Fruit fly (Drosophila melanogaster) whole organism, wandering third instar larva: ENCODE results near the gene Ugt307A1.

ENCODE experiments used
- Abd-B ChIP-seq: fragments of >200 bp; optimal IDR thresholded peaks from 2 replicates; lab custom pipeline; 2017; ENCODE audit warnings: missing biosample characterization, missing genetic modification characterization
- CG32264 ChIP-seq: fragments of 200-800 bp; sonication (Bioruptor generic); optimal IDR thresholded peaks from 2 replicates; lab custom pipeline; 2016; ENCODE audit warnings: missing biosample characterization, missing genetic modification characterization
- CG9705 ChIP-seq: fragments of 200-800 bp; sonication (Bioruptor generic); optimal IDR thresholded peaks from 2 replicates; lab custom pipeline; 2018; ENCODE audit warnings: missing biosample characterization, mild to moderate bottlenecking, missing genetic modification characterization
- CrebA ChIP-seq: fragments of 200-800 bp; sonication (Bioruptor generic); optimal IDR thresholded peaks from 2 replicates; lab custom pipeline; 2016; ENCODE audit warnings: missing biosample characterization, mild to moderate bottlenecking, missing genetic modification characterization, borderline replicate concordance
- Dfd ChIP-seq: fragments of >200 bp; optimal IDR thresholded peaks from 2 replicates; lab custom pipeline; 2017; ENCODE audit warnings: missing biosample characterization, missing genetic modification characterization
- Dif ChIP-seq: fragments of 200-275, 200-300 bp; sonication (Bioruptor generic); optimal IDR thresholded peaks from 2 replicates; lab custom pipeline; 2018; ENCODE audit warnings: missing biosample characterization, missing genetic modification characterization; ENCODE audit not compliant: partially characterized antibody
- GATAd ChIP-seq: sonication (Bioruptor generic); optimal IDR thresholded peaks from 2 replicates; lab custom pipeline; 2016; ENCODE audit warnings: missing biosample characterization, missing genetic modification characterization
- HLH106 ChIP-seq: fragments of 200-800 bp; optimal IDR thresholded peaks from 3 replicates; lab custom pipeline; 2019; ENCODE audit warnings: missing biosample characterization, mild to moderate bottlenecking, missing genetic modification characterization, moderate library complexity
- Hnf4 ChIP-seq: fragments of 200-800 bp; sonication (Bioruptor generic); optimal IDR thresholded peaks from 2 replicates; lab custom pipeline; 2016; ENCODE audit warnings: missing biosample characterization, mild to moderate bottlenecking, missing genetic modification characterization
- Hr78 ChIP-seq: fragments of >200 bp; optimal IDR thresholded peaks from 2 replicates; lab custom pipeline; 2017; ENCODE audit warnings: missing biosample characterization, missing genetic modification characterization
- Hr83 ChIP-seq: fragments of 200-300 bp; sonication (Bioruptor generic); optimal IDR thresholded peaks from 2 replicates; lab custom pipeline; 2016; ENCODE audit warnings: missing biosample characterization, mild to moderate bottlenecking, missing genetic modification characterization, moderate library complexity; ENCODE audit not compliant: poor library complexity, severe bottlenecking
- Jra ChIP-seq: sonication (Bioruptor generic); optimal IDR thresholded peaks from 2 replicates; lab custom pipeline; 2016; ENCODE audit warnings: missing biosample characterization, missing genetic modification characterization
- Mio ChIP-seq: sonication (Bioruptor generic); optimal IDR thresholded peaks from 2 replicates; lab custom pipeline; 2016; ENCODE audit warnings: missing biosample characterization, missing genetic modification characterization
- Myc ChIP-seq: fragments of >200 bp; optimal IDR thresholded peaks from 2 replicates; lab custom pipeline; 2017
- N ChIP-seq: fragments of >200 bp; optimal IDR thresholded peaks from 2 replicates; lab custom pipeline; 2018; ENCODE audit warnings: missing biosample characterization, missing external identifiers, missing genetic modification characterization
- OdsH ChIP-seq: fragments of 200-800 bp; sonication (Bioruptor generic); optimal IDR thresholded peaks from 2 replicates; lab custom pipeline; 2016; ENCODE audit warnings: missing biosample characterization, mild to moderate bottlenecking, missing genetic modification characterization
- Rel ChIP-seq, 2 experiments: fragments of 200-800 bp; sonication (Bioruptor generic) in 1 of 2; optimal IDR thresholded peaks; 2 replicates in 1 of 2; 3 replicates in 1 of 2; lab custom pipeline; 2016 to 2019; ENCODE audit warnings: mild to moderate bottlenecking in 2 of 2, missing biosample characterization in 2 of 2, missing genetic modification characterization in 2 of 2, moderate library complexity in 1 of 2
- Sp1 ChIP-seq: fragments of 200-800 bp; sonication (Bioruptor generic); optimal IDR thresholded peaks from 3 replicates; lab custom pipeline; 2019; ENCODE audit warnings: missing biosample characterization, mild to moderate bottlenecking, missing genetic modification characterization, moderate library complexity
- Vsx2 ChIP-seq: fragments of 200-300, 225-300 bp; sonication (Bioruptor generic); optimal IDR thresholded peaks from 2 replicates; lab custom pipeline; 2018; ENCODE audit warnings: missing biosample characterization, missing genetic modification characterization; ENCODE audit not compliant: partially characterized antibody
- br ChIP-seq: fragments of 200-800 bp; sonication (Bioruptor generic); optimal IDR thresholded peaks from 2 replicates; lab custom pipeline; 2016; ENCODE audit warnings: missing biosample characterization, missing genetic modification characterization
- brk ChIP-seq: fragments of 200-800 bp; sonication (Bioruptor generic); optimal IDR thresholded peaks from 2 replicates; lab custom pipeline; 2016; ENCODE audit warnings: missing biosample characterization, mild to moderate bottlenecking, missing genetic modification characterization
- dl ChIP-seq, 2 experiments: fragments of 175-275, 200-275 bp in 1 of 2; fragments of 200-275 bp in 1 of 2; sonication (Bioruptor generic); optimal IDR thresholded peaks; lab custom pipeline; 2018; ENCODE audit warnings: mild to moderate bottlenecking in 2 of 2, missing biosample characterization in 2 of 2, missing genetic modification characterization in 2 of 2, moderate library complexity in 2 of 2; ENCODE audit not compliant: partially characterized antibody in 2 of 2, insufficient read depth in 1 of 2
- dmrt93B ChIP-seq: fragments of 200-800 bp; sonication (Bioruptor generic); optimal IDR thresholded peaks from 2 replicates; lab custom pipeline; 2018; ENCODE audit warnings: missing biosample characterization, mild to moderate bottlenecking, missing genetic modification characterization
- dsf ChIP-seq: sonication (Bioruptor generic); optimal IDR thresholded peaks from 2 replicates; lab custom pipeline; 2016; ENCODE audit warnings: missing biosample characterization, missing genetic modification characterization, borderline replicate concordance
- ey ChIP-seq: fragments of 200-800 bp; sonication (Bioruptor generic); optimal IDR thresholded peaks from 2 replicates; lab custom pipeline; 2016; ENCODE audit warnings: missing biosample characterization, missing genetic modification characterization
- foxo ChIP-seq, 2 experiments: fragments of 200-800 bp; sonication (Bioruptor generic); optimal IDR thresholded peaks; 2 replicates in 1 of 2; 3 replicates in 1 of 2; lab custom pipeline; 2016 to 2017; ENCODE audit warnings: missing biosample characterization in 2 of 2, missing genetic modification characterization in 2 of 2
- fru ChIP-seq: fragments of 200-800 bp; sonication (Bioruptor generic); optimal IDR thresholded peaks from 3 replicates; lab custom pipeline; 2016; ENCODE audit warnings: missing biosample characterization, mild to moderate bottlenecking, missing genetic modification characterization
- h ChIP-seq: fragments of 200-800 bp; sonication (Bioruptor generic); optimal IDR thresholded peaks from 3 replicates; lab custom pipeline; 2016; ENCODE audit warnings: missing biosample characterization, mild to moderate bottlenecking, missing genetic modification characterization
- jim ChIP-seq: fragments of 175-275, 200-325 bp; sonication (Bioruptor generic); optimal IDR thresholded peaks from 2 replicates; lab custom pipeline; 2016; ENCODE audit warnings: missing biosample characterization, mild to moderate bottlenecking, missing genetic modification characterization
- lola ChIP-seq: fragments of >200 bp; optimal IDR thresholded peaks from 2 replicates; lab custom pipeline; 2017; ENCODE audit warnings: missing biosample characterization, missing genetic modification characterization
- pan ChIP-seq: fragments of >200 bp; optimal IDR thresholded peaks from 2 replicates; lab custom pipeline; 2017
- psq ChIP-seq: fragments of 200-800 bp; sonication (Bioruptor generic); optimal IDR thresholded peaks from 3 replicates; lab custom pipeline; 2017; ENCODE audit warnings: missing biosample characterization, mild to moderate bottlenecking, missing genetic modification characterization, moderate library complexity
- rgr ChIP-seq: fragments of 200-800 bp; sonication (Bioruptor generic); optimal IDR thresholded peaks from 3 replicates; lab custom pipeline; 2016; ENCODE audit warnings: missing biosample characterization, mild to moderate bottlenecking, missing genetic modification characterization
- sage ChIP-seq: fragments of 200-800 bp; sonication (Bioruptor generic); optimal IDR thresholded peaks from 2 replicates; lab custom pipeline; 2016; ENCODE audit warnings: missing biosample characterization, mild to moderate bottlenecking, missing genetic modification characterization
- sv ChIP-seq: fragments of 200-800 bp; sonication (Bioruptor generic); optimal IDR thresholded peaks from 3 replicates; lab custom pipeline; 2016; ENCODE audit warnings: missing biosample characterization, missing genetic modification characterization
- tai ChIP-seq: sonication (Bioruptor generic); optimal IDR thresholded peaks from 2 replicates; lab custom pipeline; 2016; ENCODE audit warnings: missing biosample characterization, missing genetic modification characterization
- usp ChIP-seq: fragments of >200 bp; optimal IDR thresholded peaks from 2 replicates; lab custom pipeline; 2017; ENCODE audit warnings: missing biosample characterization, missing genetic modification characterization
- woc ChIP-seq: sonication (Bioruptor generic); optimal IDR thresholded peaks from 2 replicates; lab custom pipeline; 2016; ENCODE audit warnings: missing biosample characterization, mild to moderate bottlenecking, missing genetic modification characterization

Ugt307A1 gene

dm6 chr2L:7049680-7050289, 18.0 kb upstream of the Ugt307A1 start:
- TF ChIP-seq Rel (GFP tag; optimal IDR thresholded peaks at IDR 0.05; lab: Kevin White, UChicago) (no peak), Rel (tag; optimal IDR thresholded peaks at IDR 0.05; lab: Kevin White, UChicago) (no peak), rgr (GFP tag; lab: Kevin White, UChicago) (no peak), HLH106 (tag; lab: Kevin White, UChicago) (no peak), usp (GFP tag; lab: Kevin White, UChicago) (no peak), lola (GFP tag; lab: Kevin White, UChicago) (no peak), GATAd (no peak)

- no peak for TF ChIP-seq brk (GFP tag; lab: Kevin White, UChicago)
- no peak for TF ChIP-seq GATAd
- TF ChIP-seq br = no peak
- no peak for TF ChIP-seq woc (GFP tag; lab: Kevin White, UChicago)
- TF ChIP-seq Jra (GFP tag; lab: Kevin White, UChicago) = no peak
- peak; percentile 26 for TF ChIP-seq fru (GFP tag; lab: Kevin White, UChicago)
- TF ChIP-seq pan (lab: Kevin White, UChicago) = no peak
- TF ChIP-seq CG9705 = no peak
- TF ChIP-seq Sp1 (GFP tag; lab: Kevin White, UChicago) = no peak
- no peak for TF ChIP-seq Hr78
- peak; percentile 59 for TF ChIP-seq psq (GFP tag; lab: Kevin White, UChicago)
These were observed 17.1 kb upstream of the Ugt307A1 start for dm6 chr2L:7050492-7051182.

dm6 chr2L:7051740-7052139, 16.0 kb upstream of the Ugt307A1 start:
- TF ChIP-seq GATAd = no peak
- TF ChIP-seq, all 38 proteins: peak for 0

- TF ChIP-seq Abd-B (no peak), pan (lab: Kevin White, UChicago) (no peak), sv (GFP tag; lab: Kevin White, UChicago) (peak; percentile 17), Rel (GFP tag; optimal IDR thresholded peaks at IDR 0.05; lab: Kevin White, UChicago) (no peak), Rel (tag; optimal IDR thresholded peaks at IDR 0.05; lab: Kevin White, UChicago) (peak; percentile 86), Sp1 (GFP tag; lab: Kevin White, UChicago) (peak; percentile 51), Myc (lab: Kevin White, UChicago) (peak; percentile 35), br (peak; percentile 1), dmrt93B (GFP tag; lab: Kevin White, UChicago) (no peak), HLH106 (tag; lab: Kevin White, UChicago) (peak; percentile 42), CG9705 (peak; percentile 36), Hr78 (no peak), OdsH (GFP tag; lab: Kevin White, UChicago) (no peak), psq (GFP tag; lab: Kevin White, UChicago) (peak; percentile 84), N (no peak), CG32264 (no peak), jim (peak; percentile 66), CrebA (no peak), Hnf4 (GFP tag; lab: Kevin White, UChicago) (no peak), Jra (GFP tag; lab: Kevin White, UChicago) (no peak), foxo (GFP tag; optimal IDR thresholded peaks at IDR 0.05; lab: Kevin White, UChicago) (peak in 1 of 2 experiments; percentile 56), fru (GFP tag; lab: Kevin White, UChicago) (peak; percentile 27), Dfd (GFP tag; lab: Kevin White, UChicago) (no peak), Mio (GFP tag; lab: Kevin White, UChicago) (no peak), Hr83 (GFP tag; lab: Kevin White, UChicago) (peak; percentile 84), Vsx2 (GFP tag; lab: Kevin White, UChicago) (peak; percentile 15), woc (GFP tag; lab: Kevin White, UChicago) (no peak), Dif (GFP tag; lab: Kevin White, UChicago) (peak; percentile 17), GATAd (no peak), ey (GFP tag; lab: Kevin White, UChicago) (peak; percentile 41), brk (GFP tag; lab: Kevin White, UChicago) (peak; percentile 53), usp (GFP tag; lab: Kevin White, UChicago) (no peak), h (GFP tag; lab: Kevin White, UChicago) (peak; percentile 82), dsf (GFP tag; lab: Kevin White, UChicago) (peak; percentile 5), rgr (GFP tag; lab: Kevin White, UChicago) (no peak), dl (GFP tag; optimal IDR thresholded peaks at IDR 0.05; lab: Kevin White, UChicago; ENCODE audit: insufficient read depth in 1 of 2, partially characterized antibody in 2 of 2) (peak in 1 of 2 experiments; percentile 8), tai (GFP tag; lab: Kevin White, UChicago) (no peak), lola (GFP tag; lab: Kevin White, UChicago) (no peak), sage (GFP tag; lab: Kevin White, UChicago) (no peak)
These were observed 11.4 kb upstream of the Ugt307A1 start, which contains the start of gene Mnn1 for dm6 chr2L:7056189-7056926. Gene Mnn1 (plus strand): TSS chr2L:7056301.
